Fruit fly (Drosophila melanogaster) whole organism, embryonic: ENCODE results near the gene CG33160.

Experiments
- Ada2b ChIP-seq: fragments of 200-800 bp; sonication (Bioruptor generic); IDR thresholded peaks from 2 replicates; pipeline ENCODE4 v1.3.6; 2022; ENCODE audit warnings: missing biosample characterization, missing genetic modification characterization
- Atf6 ChIP-seq: fragments of 200-800 bp; sonication (Bioruptor generic); IDR thresholded peaks from 2 replicates; pipeline ENCODE4 v1.3.6; 2022; ENCODE audit warnings: missing biosample characterization, missing genetic modification characterization
- Bdp1 ChIP-seq: fragments of 200-800 bp; sonication (Bioruptor generic); optimal IDR thresholded peaks from 3 replicates; lab custom pipeline; 2016; ENCODE audit warnings: missing biosample characterization, missing genetic modification characterization
- CG10431 ChIP-seq: fragments of 200-800 bp; sonication (Bioruptor generic); optimal IDR thresholded peaks from 3 replicates; lab custom pipeline; 2018; ENCODE audit warnings: missing biosample characterization, mild to moderate bottlenecking, missing genetic modification characterization
- CG10462 ChIP-seq: fragments of 200-800 bp; sonication (Bioruptor generic); optimal IDR thresholded peaks from 2 replicates; lab custom pipeline; 2016; ENCODE audit warnings: missing biosample characterization, missing genetic modification characterization
- CG10543 ChIP-seq: fragments of 200-800 bp; sonication (Bioruptor generic); optimal IDR thresholded peaks from 3 replicates; lab custom pipeline; 2017; ENCODE audit warnings: missing biosample characterization, mild to moderate bottlenecking, missing genetic modification characterization, moderate library complexity
- CG10654 ChIP-seq: fragments of 200-800 bp; sonication (Bioruptor generic); optimal IDR thresholded peaks from 2 replicates; lab custom pipeline; 2016; ENCODE audit warnings: missing biosample characterization, missing genetic modification characterization
- CG11456 ChIP-seq: fragments of 200-800 bp; sonication (Bioruptor generic); IDR thresholded peaks from 3 replicates; pipeline ENCODE4 v1.3.6; 2022; ENCODE audit warnings: missing biosample characterization, missing genetic modification characterization
- CG12236 ChIP-seq: fragments of 200-800 bp; sonication (Bioruptor generic); optimal IDR thresholded peaks from 2 replicates; lab custom pipeline; 2016; ENCODE audit warnings: missing biosample characterization, missing genetic modification characterization
- CG1233 ChIP-seq: fragments of 200-800 bp; sonication (Bioruptor generic); optimal IDR thresholded peaks from 4 replicates; lab custom pipeline; 2018; ENCODE audit warnings: missing biosample characterization, mild to moderate bottlenecking, missing genetic modification characterization
- CG13296 ChIP-seq: fragments of 200-800 bp; sonication (Bioruptor generic); optimal IDR thresholded peaks from 3 replicates; lab custom pipeline; 2018; ENCODE audit warnings: missing biosample characterization, mild to moderate bottlenecking, missing genetic modification characterization
- CG14965 ChIP-seq: fragments of 200-800 bp; sonication (Bioruptor generic); optimal IDR thresholded peaks from 2 replicates; lab custom pipeline; 2016; ENCODE audit warnings: missing biosample characterization, missing genetic modification characterization, borderline replicate concordance
- CG15073 ChIP-seq: fragments of 200-800 bp; sonication (Bioruptor generic); optimal IDR thresholded peaks from 2 replicates; lab custom pipeline; 2016; ENCODE audit warnings: missing biosample characterization, missing genetic modification characterization
- CG17802 ChIP-seq: fragments of 200-800 bp; sonication (Bioruptor generic); optimal IDR thresholded peaks from 2 replicates; lab custom pipeline; 2018; ENCODE audit warnings: missing biosample characterization, mild to moderate bottlenecking, missing genetic modification characterization, moderate library complexity
- CG31224 ChIP-seq: fragments of 200-800 bp; sonication (Bioruptor generic); IDR thresholded peaks from 2 replicates; pipeline ENCODE4 v1.3.6; 2022; ENCODE audit warnings: missing biosample characterization, missing genetic modification characterization
- CG31388 ChIP-seq: fragments of 200-800 bp; sonication (Bioruptor generic); optimal IDR thresholded peaks from 2 replicates; lab custom pipeline; 2016; ENCODE audit warnings: missing biosample characterization, missing genetic modification characterization
- CG34422 ChIP-seq: fragments of 200-800 bp; sonication (Bioruptor generic); IDR thresholded peaks from 3 replicates; pipeline ENCODE4 v1.3.6; 2022; ENCODE audit warnings: missing biosample characterization, missing genetic modification characterization
- CG3838 ChIP-seq: fragments of 200-800 bp; sonication (Bioruptor generic); optimal IDR thresholded peaks from 3 replicates; lab custom pipeline; 2016; ENCODE audit warnings: missing biosample characterization, missing genetic modification characterization
- CG5953 ChIP-seq: fragments of 200-800 bp; sonication (Bioruptor generic); IDR thresholded peaks from 2 replicates; pipeline ENCODE4 v1.3.6; 2022; ENCODE audit warnings: missing biosample characterization, missing genetic modification characterization
- CG6254 ChIP-seq: fragments of 200-800 bp; sonication (Bioruptor generic); optimal IDR thresholded peaks from 3 replicates; lab custom pipeline; 2017; ENCODE audit warnings: mild to moderate bottlenecking, missing biosample characterization, missing genetic modification reagents, missing genetic modification characterization
- CG6765 ChIP-seq: fragments of 200-800 bp; sonication (Bioruptor generic); optimal IDR thresholded peaks from 3 replicates; lab custom pipeline; 2017; ENCODE audit warnings: missing biosample characterization, mild to moderate bottlenecking, missing genetic modification characterization
- CG6854 ChIP-seq: fragments of 200-800 bp; sonication (Bioruptor generic); optimal IDR thresholded peaks from 3 replicates; lab custom pipeline; 2017; ENCODE audit warnings: missing biosample characterization, mild to moderate bottlenecking, missing genetic modification characterization
- CG7987 ChIP-seq: fragments of 200-800 bp; sonication (Bioruptor generic); optimal IDR thresholded peaks from 2 replicates; lab custom pipeline; 2018; ENCODE audit warnings: missing biosample characterization, mild to moderate bottlenecking, missing genetic modification characterization, moderate library complexity
- CG8944 ChIP-seq: fragments of 200-800 bp; sonication (Bioruptor generic); optimal IDR thresholded peaks from 3 replicates; lab custom pipeline; 2016; ENCODE audit warnings: missing biosample characterization, missing genetic modification characterization
- CG9609 ChIP-seq: fragments of 200-800 bp; sonication (Bioruptor generic); optimal IDR thresholded peaks from 3 replicates; lab custom pipeline; 2016; ENCODE audit warnings: missing biosample characterization, missing genetic modification characterization
- Jarid2 ChIP-seq: fragments of 200-800 bp; sonication (Bioruptor generic); optimal IDR thresholded peaks from 3 replicates; lab custom pipeline; 2017; ENCODE audit warnings: mild to moderate bottlenecking, missing biosample characterization, missing genetic modification reagents, missing genetic modification characterization
- Lim3 ChIP-seq: fragments of 200-800 bp; sonication (Bioruptor generic); IDR thresholded peaks from 2 replicates; pipeline ENCODE4 v1.3.6; 2022; ENCODE audit warnings: missing biosample characterization, missing genetic modification characterization
- NK7.1 ChIP-seq: fragments of 200-800 bp; sonication (Bioruptor generic); optimal IDR thresholded peaks from 3 replicates; lab custom pipeline; 2016; ENCODE audit warnings: missing biosample characterization, missing genetic modification characterization
- Nf-YC ChIP-seq: fragments of 200-800 bp; optimal IDR thresholded peaks from 3 replicates; lab custom pipeline; 2019; ENCODE audit warnings: missing biosample characterization, mild to moderate bottlenecking, missing genetic modification characterization, moderate library complexity
- Sry-δ ChIP-seq: fragments of 200-800 bp; sonication (Bioruptor generic); optimal IDR thresholded peaks from 2 replicates; lab custom pipeline; 2016; ENCODE audit warnings: missing biosample characterization, missing genetic modification characterization
- YL-1 ChIP-seq: fragments of 200-800 bp; sonication (Bioruptor generic); optimal IDR thresholded peaks from 3 replicates; lab custom pipeline; 2017; ENCODE audit warnings: missing biosample characterization, mild to moderate bottlenecking, missing genetic modification characterization
- ac ChIP-seq: fragments of 200-800 bp; sonication (Bioruptor generic); optimal IDR thresholded peaks from 3 replicates; lab custom pipeline; 2017; ENCODE audit warnings: missing biosample characterization, mild to moderate bottlenecking, missing genetic modification characterization
- ash1 ChIP-seq: fragments of 200-800 bp; sonication (Bioruptor generic); optimal IDR thresholded peaks from 2 replicates; lab custom pipeline; 2018; ENCODE audit warnings: missing biosample characterization, mild to moderate bottlenecking, missing genetic modification characterization
- chm ChIP-seq: fragments of 200-800 bp; sonication (Bioruptor generic); IDR thresholded peaks from 2 replicates; pipeline ENCODE4 v1.3.6; 2022; ENCODE audit warnings: missing biosample characterization, missing genetic modification characterization
- chn ChIP-seq: fragments of 200-800 bp; sonication (Bioruptor generic); optimal IDR thresholded peaks from 2 replicates; lab custom pipeline; 2016; ENCODE audit warnings: missing biosample characterization, missing genetic modification characterization
- da ChIP-seq: fragments of 200-800 bp; sonication (Bioruptor generic); optimal IDR thresholded peaks from 2 replicates; lab custom pipeline; 2016; ENCODE audit warnings: missing biosample characterization, missing genetic modification characterization
- ems ChIP-seq: fragments of 200-800 bp; sonication (Bioruptor generic); optimal IDR thresholded peaks from 3 replicates; lab custom pipeline; 2016; ENCODE audit warnings: missing biosample characterization, missing genetic modification characterization
- esg ChIP-seq: fragments of 200-800 bp; sonication (Bioruptor generic); conservative IDR thresholded peaks from 2 replicates; pipeline ENCODE4 v1.3.6; 2022; ENCODE audit warnings: missing biosample characterization, missing genetic modification characterization
- fd102C ChIP-seq: fragments of 200-800 bp; sonication (Bioruptor generic); optimal IDR thresholded peaks from 2 replicates; lab custom pipeline; 2018; ENCODE audit warnings: missing biosample characterization, mild to moderate bottlenecking, missing genetic modification characterization, moderate library complexity
- fu2 ChIP-seq: fragments of 200-800 bp; sonication (Bioruptor generic); optimal IDR thresholded peaks from 2 replicates; lab custom pipeline; 2016; ENCODE audit warnings: missing biosample characterization, missing genetic modification characterization
- ken ChIP-seq: fragments of 200-800 bp; sonication (Bioruptor generic); IDR thresholded peaks from 3 replicates; pipeline ENCODE4 v1.3.6; 2022; ENCODE audit warnings: missing biosample characterization, missing genetic modification characterization
- lbe ChIP-seq: fragments of 200-800 bp; sonication (Bioruptor generic); optimal IDR thresholded peaks from 2 replicates; lab custom pipeline; 2016; ENCODE audit warnings: missing biosample characterization, mild to moderate bottlenecking, missing genetic modification characterization
- lola ChIP-seq, 3 experiments: fragments of >200 bp in 2 of 3; fragments of 200-800 bp in 1 of 3; sonication (Bioruptor generic) in 1 of 3; optimal IDR thresholded peaks; 2 replicates each; lab custom pipeline; 2017 to 2019; ENCODE audit warnings: missing biosample characterization in 3 of 3, missing genetic modification characterization in 3 of 3, mild to moderate bottlenecking in 1 of 3, moderate library complexity in 1 of 3
- schlank ChIP-seq: fragments of 200-800 bp; sonication (Bioruptor generic); optimal IDR thresholded peaks from 2 replicates; lab custom pipeline; 2018; ENCODE audit warnings: missing biosample characterization, mild to moderate bottlenecking, missing genetic modification characterization
- seq ChIP-seq: fragments of 200-800 bp; sonication (Bioruptor generic); IDR thresholded peaks from 2 replicates; pipeline ENCODE4 v1.3.6; 2022; ENCODE audit warnings: missing biosample characterization, missing genetic modification characterization
- tap ChIP-seq: fragments of 200-800 bp; optimal IDR thresholded peaks from 3 replicates; lab custom pipeline; 2019; ENCODE audit warnings: missing biosample characterization, mild to moderate bottlenecking, missing genetic modification characterization, moderate library complexity
- tll ChIP-seq, 2 experiments: fragments of 200-800 bp in 1 of 2; fragments of >200 bp in 1 of 2; sonication (Bioruptor generic) in 1 of 2; optimal IDR thresholded peaks; 2 replicates each; lab custom pipeline; 2017 to 2019; ENCODE audit warnings: missing biosample characterization in 2 of 2, missing genetic modification characterization in 2 of 2, mild to moderate bottlenecking in 1 of 2, moderate library complexity in 1 of 2
- trh ChIP-seq: fragments of 200-800 bp; sonication (Bioruptor generic); optimal IDR thresholded peaks from 2 replicates; lab custom pipeline; 2016; ENCODE audit warnings: missing biosample characterization, missing genetic modification characterization
- tup ChIP-seq: fragments of 200-800 bp; sonication (Bioruptor generic); optimal IDR thresholded peaks from 2 replicates; lab custom pipeline; 2016; ENCODE audit warnings: missing biosample characterization, mild to moderate bottlenecking, missing genetic modification characterization, moderate library complexity
- twi ChIP-seq: fragments of 200-800 bp; optimal IDR thresholded peaks from 2 replicates; lab custom pipeline; 2019; ENCODE audit warnings: missing biosample characterization, mild to moderate bottlenecking, missing genetic modification characterization, moderate library complexity
- zen2 ChIP-seq: fragments of 200-800 bp; sonication (Bioruptor generic); IDR thresholded peaks from 3 replicates; pipeline ENCODE4 v1.3.6; 2022; ENCODE audit warnings: missing biosample characterization, missing genetic modification characterization; ENCODE audit not compliant: partially characterized antibody

Gene CG33160

dm6 chr3L:3194059-3194458 is 12.1 kb downstream of the CG33160 start (continued):
- TF ChIP-seq CG8944 (GFP tag; lab: Kevin White, UChicago): peak; percentile 31
- peak; percentile 93 for TF ChIP-seq Atf6 (GFP tag; lab: Robert Waterston, UW)
- peak; percentile 88 for TF ChIP-seq CG1233 (GFP tag; lab: Kevin White, UChicago)
- TF ChIP-seq Jarid2 (GFP tag; lab: Kevin White, UChicago): peak; percentile 67
- TF ChIP-seq CG6854 (GFP tag; lab: Kevin White, UChicago): peak; percentile 88
- TF ChIP-seq CG14965 (GFP tag; lab: Kevin White, UChicago): no peak
- peak; percentile 92 for TF ChIP-seq CG13296 (GFP tag; lab: Kevin White, UChicago)
- peak; percentile 95 for TF ChIP-seq Ada2b
- peak; percentile 78 for TF ChIP-seq CG17802 (tag; lab: Kevin White, UChicago)
- TF ChIP-seq Sry-δ: peak; percentile 5
- TF ChIP-seq CG6765: peak; percentile 86
- no peak for TF ChIP-seq CG12236 (GFP tag; lab: Kevin White, UChicago)
- TF ChIP-seq CG7987: peak; percentile 89
- peak; percentile 95 for TF ChIP-seq chm (GFP tag; lab: Robert Waterston, UW)
- peak; percentile 13 for TF ChIP-seq CG9609 (GFP tag; lab: Kevin White, UChicago)
- TF ChIP-seq Nf-YC (tag; lab: Kevin White, UChicago): peak; percentile 80
- TF ChIP-seq twi (tag; lab: Kevin White, UChicago): peak; percentile 77
- TF ChIP-seq ac (GFP tag; lab: Kevin White, UChicago): peak; percentile 89
- TF ChIP-seq chn: peak; percentile 76
- TF ChIP-seq schlank: peak; percentile 68
- peak; percentile 63 for TF ChIP-seq ems (GFP tag; lab: Kevin White, UChicago)
- peak; percentile 87 for TF ChIP-seq CG10654 (GFP tag; lab: Kevin White, UChicago)
- TF ChIP-seq trh (GFP tag; lab: Kevin White, UChicago): peak; percentile 68
- TF ChIP-seq ash1 (GFP tag; lab: Kevin White, UChicago): peak; percentile 63
- peak; percentile 89 for TF ChIP-seq esg (GFP tag; lab: Robert Waterston, UW)
- TF ChIP-seq fu2 (GFP tag; lab: Kevin White, UChicago): peak; percentile 14
- TF ChIP-seq tll (GFP tag; optimal IDR thresholded peaks at IDR 0.05; lab: Kevin White, UChicago): peak in 1 of 2 experiments; percentile 19
- peak; percentile 97 for TF ChIP-seq CG34422 (GFP tag; lab: Robert Waterston, UW)
- peak; percentile 55 for TF ChIP-seq Lim3
- TF ChIP-seq tap (tag; lab: Kevin White, UChicago): peak; percentile 92
- TF ChIP-seq CG3838: peak; percentile 56
- peak; percentile 13 for TF ChIP-seq da (GFP tag; lab: Kevin White, UChicago)
- TF ChIP-seq fd102C (GFP tag; lab: Kevin White, UChicago): peak; percentile 85
- TF ChIP-seq NK7.1 (GFP tag; lab: Kevin White, UChicago): peak; percentile 46
- TF ChIP-seq CG10462 (GFP tag; lab: Kevin White, UChicago): peak; percentile 80
- TF ChIP-seq CG10543 (GFP tag; lab: Kevin White, UChicago): peak; percentile 59
- peak in 1 of 3 experiments; percentile 88 for TF ChIP-seq lola (GFP tag; optimal IDR thresholded peaks at IDR 0.05; lab: Kevin White, UChicago)
- TF ChIP-seq CG15073 (GFP tag; lab: Kevin White, UChicago): peak; percentile 76
- TF ChIP-seq ken (GFP tag; lab: Robert Waterston, UW): peak; percentile 89
- TF ChIP-seq zen2 (GFP tag; lab: Robert Waterston, UW): no peak
- peak; percentile 71 for TF ChIP-seq CG10431 (GFP tag; lab: Kevin White, UChicago)
- peak; percentile 94 for TF ChIP-seq lbe (GFP tag; lab: Kevin White, UChicago)
- TF ChIP-seq CG11456 (GFP tag; lab: Robert Waterston, UW): peak; percentile 91
- peak; percentile 86 for TF ChIP-seq CG31224
- peak; percentile 77 for TF ChIP-seq tup (GFP tag; lab: Kevin White, UChicago)
- TF ChIP-seq CG31388 (GFP tag; lab: Kevin White, UChicago): peak; percentile 64
- TF ChIP-seq Bdp1 (GFP tag; lab: Kevin White, UChicago): peak; percentile 75
- TF ChIP-seq CG6254 (GFP tag; lab: Kevin White, UChicago): peak; percentile 93
- peak; percentile 95 for TF ChIP-seq seq (GFP tag; lab: Robert Waterston, UW)
- peak; percentile 93 for TF ChIP-seq CG5953 (GFP tag; lab: Robert Waterston, UW)
- TF ChIP-seq YL-1: peak; percentile 74
